Fruit fly (Drosophila melanogaster) whole organism, embryonic: Measurements from ENCODE around the gene CG4297.

Experiments used
- CG10431 ChIP-seq: fragments of 200-800 bp; sonication (Bioruptor generic); optimal IDR thresholded peaks from 3 replicates; lab custom pipeline; 2018; ENCODE audit warnings: missing biosample characterization, mild to moderate bottlenecking, missing genetic modification characterization
- CG10979 ChIP-seq: fragments of 200-800 bp; sonication (Bioruptor generic); optimal IDR thresholded peaks from 2 replicates; lab custom pipeline; 2018; ENCODE audit warnings: missing biosample characterization, mild to moderate bottlenecking, missing genetic modification characterization, moderate library complexity
- CG11085 ChIP-seq: fragments of 200-800 bp; sonication (Bioruptor generic); IDR thresholded peaks from 2 replicates; pipeline ENCODE4 v1.3.6; 2022; ENCODE audit warnings: missing biosample characterization, missing genetic modification characterization
- CG11398 ChIP-seq: fragments of 200-800 bp; sonication (Bioruptor generic); optimal IDR thresholded peaks from 2 replicates; lab custom pipeline; 2016; ENCODE audit warnings: missing biosample characterization, missing genetic modification characterization
- CG11504 ChIP-seq: fragments of 200-800 bp; sonication (Bioruptor generic); optimal IDR thresholded peaks from 3 replicates; lab custom pipeline; 2019; ENCODE audit warnings: missing biosample characterization, mild to moderate bottlenecking, missing genetic modification characterization, moderate library complexity
- CG11695 ChIP-seq: fragments of 200-800 bp; sonication (Bioruptor generic); IDR thresholded peaks from 3 replicates; pipeline ENCODE4 v1.3.6; 2022; ENCODE audit warnings: missing biosample characterization, missing genetic modification characterization
- CG12236 ChIP-seq: fragments of 200-800 bp; sonication (Bioruptor generic); optimal IDR thresholded peaks from 2 replicates; lab custom pipeline; 2016; ENCODE audit warnings: missing biosample characterization, missing genetic modification characterization
- CG12659 ChIP-seq: fragments of 200-800 bp; sonication (Bioruptor generic); optimal IDR thresholded peaks from 3 replicates; lab custom pipeline; 2017; ENCODE audit warnings: mild to moderate bottlenecking, missing biosample characterization, missing genetic modification reagents, missing genetic modification characterization
- CG13287 ChIP-seq: fragments of 200-800 bp; sonication (Bioruptor generic); IDR thresholded peaks from 2 replicates; pipeline ENCODE4 v1.3.6; 2022; ENCODE audit warnings: missing biosample characterization, missing genetic modification characterization; ENCODE audit not compliant: partially characterized antibody
- CG13424 ChIP-seq: fragments of 200-800 bp; sonication (Bioruptor generic); optimal IDR thresholded peaks from 2 replicates; lab custom pipeline; 2019; ENCODE audit warnings: missing biosample characterization, mild to moderate bottlenecking, missing genetic modification characterization, moderate library complexity
- CG15479 ChIP-seq: fragments of 200-800 bp; sonication (Bioruptor generic); optimal IDR thresholded peaks from 3 replicates; lab custom pipeline; 2019; ENCODE audit warnings: missing biosample characterization, mild to moderate bottlenecking, missing genetic modification characterization, moderate library complexity
- CG16813 ChIP-seq: fragments of 200-800 bp; sonication (Bioruptor generic); IDR thresholded peaks from 3 replicates; pipeline ENCODE4 v1.3.6; 2022; ENCODE audit warnings: missing biosample characterization, missing genetic modification characterization; ENCODE audit not compliant: partially characterized antibody
- CG16815 ChIP-seq: fragments of 200-800 bp; sonication (Bioruptor generic); optimal IDR thresholded peaks from 3 replicates; lab custom pipeline; 2017; ENCODE audit warnings: missing biosample characterization, mild to moderate bottlenecking, missing genetic modification characterization
- CG18262 ChIP-seq: fragments of 200-800 bp; optimal IDR thresholded peaks from 3 replicates; lab custom pipeline; 2019; ENCODE audit warnings: missing biosample characterization, mild to moderate bottlenecking, missing genetic modification characterization, moderate library complexity
- CG2678 ChIP-seq: fragments of 200-800 bp; sonication (Bioruptor generic); optimal IDR thresholded peaks from 3 replicates; lab custom pipeline; 2019; ENCODE audit warnings: missing biosample characterization, mild to moderate bottlenecking, missing genetic modification characterization, moderate library complexity
- CG31365 ChIP-seq: fragments of 200-800 bp; sonication (Bioruptor generic); optimal IDR thresholded peaks from 2 replicates; lab custom pipeline; 2018; ENCODE audit warnings: missing biosample characterization, mild to moderate bottlenecking, missing genetic modification characterization
- CG31441 ChIP-seq: fragments of 200-800 bp; sonication (Bioruptor generic); IDR thresholded peaks from 2 replicates; pipeline ENCODE4 v1.3.6; 2022; ENCODE audit warnings: missing biosample characterization, missing genetic modification characterization
- CG32772 ChIP-seq: fragments of 200-800 bp; sonication (Bioruptor generic); IDR thresholded peaks from 2 replicates; pipeline ENCODE4 v1.3.6; 2022; ENCODE audit warnings: missing biosample characterization, missing genetic modification characterization
- CG4424 ChIP-seq: fragments of 200-800 bp; sonication (Bioruptor generic); optimal IDR thresholded peaks from 3 replicates; lab custom pipeline; 2016; ENCODE audit warnings: missing biosample characterization, missing genetic modification characterization
- CG4854 ChIP-seq: fragments of 200-800 bp; sonication (Bioruptor generic); optimal IDR thresholded peaks from 2 replicates; lab custom pipeline; 2016; ENCODE audit warnings: missing biosample characterization, missing genetic modification characterization, inconsistent platforms
- CG6765 ChIP-seq: fragments of 200-800 bp; sonication (Bioruptor generic); optimal IDR thresholded peaks from 3 replicates; lab custom pipeline; 2017; ENCODE audit warnings: missing biosample characterization, mild to moderate bottlenecking, missing genetic modification characterization
- CG9932 ChIP-seq: fragments of 200-800 bp; sonication (Bioruptor generic); IDR thresholded peaks from 2 replicates; pipeline ENCODE4 v1.3.6; 2022; ENCODE audit warnings: missing biosample characterization, missing genetic modification characterization
- CHES-1-like ChIP-seq: fragments of 200-800 bp; sonication (Bioruptor generic); optimal IDR thresholded peaks from 2 replicates; lab custom pipeline; 2016; ENCODE audit warnings: missing biosample characterization, missing genetic modification characterization
- Fer2 ChIP-seq: fragments of 200-800 bp; sonication (Bioruptor generic); optimal IDR thresholded peaks from 2 replicates; lab custom pipeline; 2018; ENCODE audit warnings: missing biosample characterization, mild to moderate bottlenecking, missing genetic modification characterization, moderate library complexity
- GATAe ChIP-seq: fragments of 200-800 bp; sonication (Bioruptor generic); conservative IDR thresholded peaks from 2 replicates; pipeline ENCODE4 v1.3.6; 2022; ENCODE audit warnings: missing biosample characterization, missing genetic modification characterization
- NC2α ChIP-seq: fragments of 200-800 bp; sonication (Bioruptor generic); optimal IDR thresholded peaks from 2 replicates; lab custom pipeline; 2016; ENCODE audit warnings: missing biosample characterization, missing genetic modification characterization
- Opbp ChIP-seq: fragments of 200-800 bp; sonication (Bioruptor generic); IDR thresholded peaks from 3 replicates; pipeline ENCODE4 v1.3.6; 2022; ENCODE audit warnings: missing biosample characterization, missing genetic modification characterization; ENCODE audit not compliant: partially characterized antibody
- Sox102F ChIP-seq: fragments of 200-800 bp; sonication (Bioruptor generic); optimal IDR thresholded peaks from 2 replicates; lab custom pipeline; 2018; ENCODE audit warnings: missing biosample characterization, mild to moderate bottlenecking, missing genetic modification characterization, moderate library complexity
- Usf ChIP-seq: fragments of 200-800 bp; sonication (Bioruptor generic); optimal IDR thresholded peaks from 2 replicates; lab custom pipeline; 2017; ENCODE audit warnings: missing genotype, missing biosample characterization, missing genetic modification characterization
- dimm ChIP-seq: fragments of 200-800 bp; sonication (Bioruptor generic); IDR thresholded peaks from 2 replicates; pipeline ENCODE4 v1.3.6; 2022; ENCODE audit warnings: missing biosample characterization, missing genetic modification characterization
- ems ChIP-seq: fragments of 200-800 bp; sonication (Bioruptor generic); optimal IDR thresholded peaks from 3 replicates; lab custom pipeline; 2016; ENCODE audit warnings: missing biosample characterization, missing genetic modification characterization
- eyg ChIP-seq: fragments of 200-800 bp; sonication (Bioruptor generic); optimal IDR thresholded peaks from 3 replicates; lab custom pipeline; 2016; ENCODE audit warnings: missing biosample characterization, missing genetic modification characterization
- gro ChIP-seq: fragments of 200-800 bp; sonication (Bioruptor generic); optimal IDR thresholded peaks from 2 replicates; lab custom pipeline; 2016; ENCODE audit warnings: missing biosample characterization, missing genetic modification characterization
- gt ChIP-seq: fragments of 200-800 bp; sonication (Bioruptor generic); IDR thresholded peaks from 2 replicates; pipeline ENCODE4 v1.3.6; 2022; ENCODE audit warnings: missing biosample characterization, missing genetic modification characterization
- hbn ChIP-seq: fragments of 200-800 bp; sonication (Bioruptor generic); IDR thresholded peaks from 2 replicates; pipeline ENCODE4 v1.3.6; 2022; ENCODE audit warnings: missing biosample characterization, missing genetic modification characterization; ENCODE audit not compliant: partially characterized antibody
- her ChIP-seq: fragments of 200-800 bp; sonication (Bioruptor generic); optimal IDR thresholded peaks from 2 replicates; lab custom pipeline; 2016; ENCODE audit warnings: missing biosample characterization, missing genetic modification characterization
- jing ChIP-seq: fragments of 200-800 bp; sonication (Bioruptor generic); optimal IDR thresholded peaks from 2 replicates; lab custom pipeline; 2018; ENCODE audit warnings: missing biosample characterization, mild to moderate bottlenecking, missing genetic modification characterization
- lilli ChIP-seq: fragments of 200-800 bp; sonication (Bioruptor generic); optimal IDR thresholded peaks from 3 replicates; lab custom pipeline; 2016; ENCODE audit warnings: missing biosample characterization, missing genetic modification characterization
- mld ChIP-seq: fragments of 200-800 bp; sonication (Bioruptor generic); IDR thresholded peaks from 3 replicates; pipeline ENCODE4 v1.3.6; 2022; ENCODE audit warnings: missing biosample characterization, missing genetic modification characterization; ENCODE audit not compliant: partially characterized antibody
- oc ChIP-seq: fragments of 200-800 bp; sonication (Bioruptor generic); optimal IDR thresholded peaks from 2 replicates; lab custom pipeline; 2018; ENCODE audit warnings: missing biosample characterization, mild to moderate bottlenecking, missing genetic modification characterization, moderate library complexity
- odd ChIP-seq: fragments of 200-800 bp; sonication (Bioruptor generic); optimal IDR thresholded peaks from 2 replicates; lab custom pipeline; 2017; ENCODE audit warnings: missing biosample characterization, mild to moderate bottlenecking, missing genetic modification characterization
- sens-2 ChIP-seq: fragments of 200-800 bp; sonication (Bioruptor generic); IDR thresholded peaks from 2 replicates; pipeline ENCODE4 v1.3.6; 2022; ENCODE audit warnings: missing biosample characterization, missing genetic modification characterization
- slbo ChIP-seq: fragments of 200-800 bp; sonication (Bioruptor generic); IDR thresholded peaks from 2 replicates; pipeline ENCODE4 v1.3.6; 2022; ENCODE audit warnings: missing biosample characterization, missing genetic modification characterization
- tap ChIP-seq: fragments of 200-800 bp; optimal IDR thresholded peaks from 3 replicates; lab custom pipeline; 2019; ENCODE audit warnings: missing biosample characterization, mild to moderate bottlenecking, missing genetic modification characterization, moderate library complexity
- tna ChIP-seq: fragments of 200-800 bp; sonication (Bioruptor generic); IDR thresholded peaks from 2 replicates; pipeline ENCODE4 v1.3.6; 2022; ENCODE audit warnings: missing biosample characterization, missing genetic modification characterization; ENCODE audit not compliant: partially characterized antibody
- toy ChIP-seq: fragments of 200-800 bp; sonication (Bioruptor generic); IDR thresholded peaks from 2 replicates; pipeline ENCODE4 v1.3.6; 2022; ENCODE audit warnings: missing biosample characterization, missing genetic modification characterization
- ttk ChIP-seq: fragments of 200-800 bp; sonication (Bioruptor generic); IDR thresholded peaks from 2 replicates; pipeline ENCODE4 v2.1.2; 2022; ENCODE audit warnings: missing biosample characterization, missing genetic modification characterization
- tup ChIP-seq: fragments of 200-800 bp; sonication (Bioruptor generic); optimal IDR thresholded peaks from 2 replicates; lab custom pipeline; 2016; ENCODE audit warnings: missing biosample characterization, mild to moderate bottlenecking, missing genetic modification characterization, moderate library complexity
- wdn ChIP-seq: fragments of 200-800 bp; sonication (Bioruptor generic); IDR thresholded peaks from 2 replicates; pipeline ENCODE4 v1.3.6; 2022; ENCODE audit warnings: missing biosample characterization, missing genetic modification characterization
- wor ChIP-seq: fragments of 200-800 bp; sonication (Bioruptor generic); IDR thresholded peaks from 2 replicates; pipeline ENCODE4 v1.3.6; 2022; ENCODE audit warnings: missing biosample characterization, missing genetic modification characterization

The CG4297 gene

DNA sequence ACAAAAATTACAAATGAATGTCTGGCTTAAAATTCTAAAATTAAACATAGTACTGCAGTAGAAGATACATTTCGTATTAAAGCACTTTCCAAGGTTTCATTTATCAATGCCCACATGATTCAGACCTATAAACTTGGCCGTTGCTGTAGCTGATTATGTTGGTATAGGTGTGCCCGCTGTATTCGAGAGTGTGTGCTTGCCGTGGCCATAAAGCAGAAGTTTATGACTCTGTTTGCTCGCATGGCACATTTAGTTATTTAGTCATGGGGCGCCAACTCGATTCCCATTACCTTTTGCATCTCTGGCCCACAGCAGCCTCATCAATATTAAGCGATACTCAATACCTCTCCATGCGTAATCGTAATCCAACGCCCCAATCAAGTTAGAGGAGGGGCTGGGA lies 41.0 kb upstream of the CG4297 start (continued):
- no peak for TF ChIP-seq CG11398 (GFP tag; lab: Kevin White, UChicago)
- TF ChIP-seq CG16815 (GFP tag; lab: Kevin White, UChicago) = no peak
- no peak for TF ChIP-seq CG12659 (GFP tag; lab: Kevin White, UChicago)
- TF ChIP-seq CG2678 (tag; lab: Kevin White, UChicago) = peak; percentile 5
- TF ChIP-seq sens-2 (GFP tag; lab: Robert Waterston, UW) = no peak
- TF ChIP-seq CG18262 (tag; lab: Kevin White, UChicago) = no peak
- no peak for TF ChIP-seq CG10979 (tag; lab: Kevin White, UChicago)
- TF ChIP-seq odd (GFP tag; lab: Kevin White, UChicago) = no peak
- TF ChIP-seq CG11085 (GFP tag; lab: Robert Waterston, UW) = no peak
- TF ChIP-seq CG32772 (GFP tag; lab: Robert Waterston, UW) = no peak
- TF ChIP-seq NC2α (GFP tag; lab: Kevin White, UChicago) = no peak
- no peak for TF ChIP-seq tap (tag; lab: Kevin White, UChicago)
- no peak for TF ChIP-seq hbn (GFP tag; lab: Robert Waterston, UW)
- TF ChIP-seq mld (GFP tag; lab: Robert Waterston, UW) = no peak
- no peak for TF ChIP-seq tup (GFP tag; lab: Kevin White, UChicago)
- TF ChIP-seq CG11504 (tag; lab: Kevin White, UChicago) = peak; percentile 31
- TF ChIP-seq Opbp = no peak
- TF ChIP-seq CG4854 (GFP tag; lab: Kevin White, UChicago) = no peak
- TF ChIP-seq dimm = no peak
- no peak for TF ChIP-seq GATAe (GFP tag; lab: Robert Waterston, UW)
- no peak for TF ChIP-seq Usf (GFP tag; lab: Kevin White, UChicago)
- TF ChIP-seq CG4424 (GFP tag; lab: Kevin White, UChicago) = no peak

DNA sequence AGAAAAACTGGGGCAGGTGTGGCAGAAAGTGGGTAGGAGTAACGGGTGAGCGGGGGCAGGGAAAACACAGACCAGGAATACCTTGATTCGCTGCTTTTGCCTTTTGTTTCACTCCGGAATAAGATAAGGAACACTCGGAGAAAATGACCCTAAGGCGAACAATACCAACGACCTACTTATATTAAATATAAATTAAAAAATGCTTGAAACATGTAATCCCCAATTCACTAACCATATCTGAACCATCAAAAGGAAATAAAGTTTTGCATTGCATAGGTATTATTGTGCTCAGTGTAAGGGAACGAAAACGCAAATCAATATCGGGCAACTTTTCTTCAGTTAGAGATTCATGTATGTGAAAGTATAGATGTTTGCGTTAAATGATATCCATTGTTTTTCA lies 40.0 kb upstream of the CG4297 start:
- TF ChIP-seq CHES-1-like (GFP tag; lab: Kevin White, UChicago) (no peak), CG9932 (GFP tag; lab: Robert Waterston, UW) (peak; percentile 50), CG13424 (peak; percentile 64), Sox102F (GFP tag; lab: Kevin White, UChicago) (peak; percentile 85), tna (GFP tag; lab: Robert Waterston, UW) (no peak), CG31441 (GFP tag; lab: Robert Waterston, UW) (peak; percentile 53; the same call in 1 of the 2 replicates), her (GFP tag; lab: Kevin White, UChicago) (no peak), CG11695 (GFP tag; lab: Robert Waterston, UW) (peak; percentile 28; the same call in 1 of the 3 replicates), gt (GFP tag; lab: Robert Waterston, UW) (no peak), ttk (GFP tag; lab: Robert Waterston, UW) (peak; percentile 41), eyg (GFP tag; lab: Kevin White, UChicago) (no peak), tap (tag; lab: Kevin White, UChicago) (peak; percentile 32), CG12659 (GFP tag; lab: Kevin White, UChicago) (peak; percentile 53), CG12236 (GFP tag; lab: Kevin White, UChicago) (no peak), CG15479 (GFP tag; lab: Kevin White, UChicago) (no peak), toy (GFP tag; lab: Robert Waterston, UW) (no peak), CG10431 (GFP tag; lab: Kevin White, UChicago) (no peak), CG16813 (GFP tag; lab: Robert Waterston, UW) (no peak), lilli (GFP tag; lab: Kevin White, UChicago) (peak; percentile 63), CG13287 (GFP tag; lab: Robert Waterston, UW) (no peak), CG6765 (no peak), wor (GFP tag; lab: Robert Waterston, UW) (peak; percentile 52), ems (GFP tag; lab: Kevin White, UChicago) (peak; percentile 8), CG31365 (no peak), wdn (GFP tag; lab: Robert Waterston, UW) (peak; percentile 52), gro (GFP tag; lab: Kevin White, UChicago) (no peak), jing (GFP tag; lab: Kevin White, UChicago) (peak; percentile 69), slbo (GFP tag; lab: Robert Waterston, UW) (peak; percentile 70), Fer2 (tag; lab: Kevin White, UChicago) (no peak), oc (peak; percentile 66)
